Fruit fly (Drosophila melanogaster): ENCODE results near the gene Ir100a.

Gene Ir100a

DNA sequence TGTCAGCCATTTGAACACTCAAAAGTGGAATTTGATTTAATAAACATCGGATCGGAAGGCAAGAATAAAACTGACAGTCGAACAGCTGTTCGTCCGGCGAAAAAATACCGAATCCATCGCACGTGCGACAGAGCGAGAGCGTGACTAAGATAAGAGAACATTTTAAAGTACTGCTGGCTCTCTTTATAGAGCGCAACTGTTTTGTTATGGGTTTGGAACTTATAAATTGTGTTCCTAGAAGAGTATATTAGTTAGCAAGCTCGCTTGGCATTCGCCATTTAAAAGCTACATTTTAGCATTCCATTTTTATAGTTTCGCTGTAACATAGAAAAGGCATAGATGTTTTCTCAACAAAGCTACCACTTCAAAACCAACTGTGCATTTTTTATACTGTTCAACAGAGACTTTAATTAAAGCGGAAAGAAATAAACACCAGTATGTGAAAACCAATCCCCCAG lies 9.3 kb downstream of the Ir100a start, which contains the start of gene Rift (continued):
- TF ChIP-seq Fer1 (GFP tag; optimal IDR thresholded peaks at IDR 0.05) (peak; percentile 64), CG12219 (GFP tag; optimal IDR thresholded peaks at IDR 0.05) (peak; percentile 7), Abd-B (GFP tag; optimal IDR thresholded peaks at IDR 0.05) (no peak), ap (GFP tag; IDR thresholded peaks at IDR 0.05) (no peak), CG17802 (tag; optimal IDR thresholded peaks at IDR 0.05) (no peak), CG7839 (tag; optimal IDR thresholded peaks at IDR 0.05) (peak; percentile 23), CG34224 (GFP tag; IDR thresholded peaks at IDR 0.05; ENCODE audit: partially characterized antibody) (0 out of 3 replicates have a peak, but pooled peaks have one; percentile 38), stwl (tag; optimal IDR thresholded peaks at IDR 0.05) (peak; percentile 16), NC2β (GFP tag; optimal IDR thresholded peaks at IDR 0.05) (no peak), Antp (GFP tag; optimal IDR thresholded peaks at IDR 0.05) (peak; percentile 31), B-H2 (GFP tag; optimal IDR thresholded peaks at IDR 0.05) (no peak), CTCF (GFP tag; optimal IDR thresholded peaks at IDR 0.05) (no peak), Atf6 (GFP tag; IDR thresholded peaks at IDR 0.05) (peak; percentile 60), CG9876 (GFP tag; optimal IDR thresholded peaks at IDR 0.05) (no peak), CG6272 (GFP tag; IDR thresholded peaks at IDR 0.05) (no peak), fd64A (GFP tag; optimal IDR thresholded peaks at IDR 0.05) (peak; percentile 14), fru (optimal IDR thresholded peaks at IDR 0.05) (no peak), Camta (GFP tag; optimal IDR thresholded peaks at IDR 0.05) (no peak), sens-2 (GFP tag; IDR thresholded peaks at IDR 0.05) (no peak), CG17829 (tag; optimal IDR thresholded peaks at IDR 0.05) (peak; percentile 31), gcm2 (GFP tag; optimal IDR thresholded peaks at IDR 0.05) (no peak), NK7.1 (GFP tag; optimal IDR thresholded peaks at IDR 0.05) (no peak), run (tag; optimal IDR thresholded peaks at IDR 0.05) (no peak), fu2 (GFP tag; optimal IDR thresholded peaks at IDR 0.05) (no peak), sob (GFP tag; IDR thresholded peaks at IDR 0.05) (0 out of 2 replicates have a peak, but pooled peaks have one; percentile 43), slbo (GFP tag; IDR thresholded peaks at IDR 0.05) (peak; percentile 64), Lhr (GFP tag; optimal IDR thresholded peaks at IDR 0.05) (no peak), CG31441 (GFP tag; IDR thresholded peaks at IDR 0.05) (no peak), bbx (GFP tag; IDR thresholded peaks at IDR 0.05; ENCODE audit: partially characterized antibody) (no peak), ttk (GFP tag; IDR thresholded peaks at IDR 0.05) (no peak), CG1233 (GFP tag; optimal IDR thresholded peaks at IDR 0.05) (peak; percentile 53), zen2 (GFP tag; IDR thresholded peaks at IDR 0.05; ENCODE audit: partially characterized antibody) (no peak), sisA (GFP tag; IDR thresholded peaks at IDR 0.05) (no peak), Awh (GFP tag; IDR thresholded peaks at IDR 0.05) (no peak), CG7987 (GFP tag; optimal IDR thresholded peaks at IDR 0.05) (no peak), C15 (GFP tag; IDR thresholded peaks at IDR 0.05) (no peak), Dfd (GFP tag; optimal IDR thresholded peaks at IDR 0.05) (no peak), wdn (GFP tag; IDR thresholded peaks at IDR 0.05) (no peak), Side (GFP tag; optimal IDR thresholded peaks at IDR 0.05) (no peak), CG12299 (tag; optimal IDR thresholded peaks at IDR 0.05) (peak; percentile 40), CG30403 (GFP tag; optimal IDR thresholded peaks at IDR 0.05) (peak; percentile 30), CG5245 (GFP tag; optimal IDR thresholded peaks at IDR 0.05) (no peak), Optix (GFP tag; IDR thresholded peaks at IDR 0.05) (no peak), crp (GFP tag; optimal IDR thresholded peaks at IDR 0.05) (peak in 1 of 2 experiments; percentile 84), unc-4 (GFP tag; IDR thresholded peaks at IDR 0.05; ENCODE audit: partially characterized antibody) (peak; percentile 49; the same call in 1 of the 2 replicates), caup (GFP tag; optimal IDR thresholded peaks at IDR 0.05; ENCODE audit: severe bottlenecking) (peak; percentile 42), CG3281 (GFP tag; optimal IDR thresholded peaks at IDR 0.05) (peak; percentile 45), Xrp1 (GFP tag; IDR thresholded peaks at IDR 0.05) (peak; percentile 53; the same call in 1 of the 2 replicates), CG2202 (tag; optimal IDR thresholded peaks at IDR 0.05) (no peak), sqz (GFP tag; optimal IDR thresholded peaks at IDR 0.05) (no peak), CG14860 (GFP tag; IDR thresholded peaks at IDR 0.05; ENCODE audit: partially characterized antibody) (no peak), CG9609 (GFP tag; optimal IDR thresholded peaks at IDR 0.05) (peak; percentile 31)

All from whole organism, embryonic.